Fruit fly (Drosophila melanogaster) S2 (cell line): ENCODE measurements around the gene CG8460.

ENCODE experiments used
- CG8478 ChIP-seq: fragments of >200 bp; optimal IDR thresholded peaks from 2 replicates; lab custom pipeline; 2018
- CTCF ChIP-seq, 2 experiments: fragments of >200 bp; optimal IDR thresholded peaks; 2 replicates each; lab custom pipeline; 2018

- TF ChIP-seq CTCF (optimal IDR thresholded peaks at IDR 0.05; lab: Kevin White, UChicago), result no peak
- no peak for TF ChIP-seq CG8478 (lab: Kevin White, UChicago)
Observed at dm6 chr2L:8159498-8159897, 37.5 kb upstream of the CG8460 start, which contains the start of the genes PAPLA1 and Rbsn-5.
